Worm (Caenorhabditis elegans) whole organism, mixed stage, embryonic: ENCODE measurements around the gene C09F5.3.
A peak's percentile ranks its signal among the peaks of the same experiment; 100 is the strongest.

Experiments used
- M03D4.4 ChIP-seq: sonication (generic microtip); optimal IDR thresholded peaks from 2 replicates; lab custom pipeline; 2017; ENCODE audit warnings: mild to moderate bottlenecking, missing genetic modification characterization, missing compliant biosample characterization
- bed-3 ChIP-seq: fragments of 200-800 bp; sonication (Bioruptor generic); optimal IDR thresholded peaks from 3 replicates; lab custom pipeline; 2018; ENCODE audit warnings: mild to moderate bottlenecking, missing genetic modification characterization, moderate library complexity, missing compliant biosample characterization
- blmp-1 ChIP-seq: fragments of 150-350 bp; optimal IDR thresholded peaks from 2 replicates; lab custom pipeline; 2014; ENCODE audit warnings: missing biosample characterization, missing genetic modification characterization
- ceh-39 ChIP-seq: fragments of 150-350 bp; optimal IDR thresholded peaks from 2 replicates; lab custom pipeline; 2014; ENCODE audit warnings: missing biosample characterization, missing genetic modification characterization
- ceh-43 ChIP-seq: fragments of 200-800 bp; sonication (Bioruptor generic); optimal IDR thresholded peaks from 2 replicates; lab custom pipeline; 2018; ENCODE audit warnings: mild to moderate bottlenecking, missing genetic modification characterization, moderate library complexity, missing compliant biosample characterization
- ceh-83 ChIP-seq: fragments of 200-800 bp; sonication (Bioruptor generic); optimal IDR thresholded peaks from 2 replicates; lab custom pipeline; 2018; ENCODE audit warnings: mild to moderate bottlenecking, missing genetic modification characterization, missing compliant biosample characterization
- ces-1 ChIP-seq: fragments of 150-350 bp; optimal IDR thresholded peaks from 2 replicates; lab custom pipeline; 2014; ENCODE audit warnings: missing biosample characterization, missing genetic modification reagents, missing genetic modification characterization
- cnd-1 ChIP-seq: fragments of 200-800 bp; sonication (Bioruptor generic); optimal IDR thresholded peaks from 2 replicates; lab custom pipeline; 2018; ENCODE audit warnings: mild to moderate bottlenecking, missing genetic modification characterization, missing compliant biosample characterization
- drap-1 ChIP-seq: fragments of 200-800 bp; sonication (Bioruptor generic); optimal IDR thresholded peaks from 3 replicates; lab custom pipeline; 2018; ENCODE audit warnings: mild to moderate bottlenecking, missing genetic modification characterization, missing compliant biosample characterization
- elt-1 ChIP-seq: sonication (generic microtip); optimal IDR thresholded peaks from 2 replicates; lab custom pipeline; 2017; ENCODE audit warnings: missing genetic modification characterization, mild to moderate bottlenecking, missing compliant biosample characterization, antibody characterized with exemption, moderate library complexity, borderline replicate concordance; ENCODE audit not compliant: insufficient read depth
- elt-3 ChIP-seq: fragments of 150-350 bp; optimal IDR thresholded peaks from 2 replicates; lab custom pipeline; 2014; ENCODE audit warnings: missing biosample characterization, missing genetic modification characterization
- flh-1 ChIP-seq: fragments of 200-800 bp; sonication (Bioruptor generic); optimal IDR thresholded peaks from 2 replicates; lab custom pipeline; 2018; ENCODE audit warnings: mild to moderate bottlenecking, missing genetic modification characterization, moderate library complexity, missing compliant biosample characterization
- ham-2 ChIP-seq: fragments of 200-800 bp; sonication (Bioruptor generic); optimal IDR thresholded peaks from 2 replicates; lab custom pipeline; 2018; ENCODE audit warnings: mild to moderate bottlenecking, missing genetic modification characterization, missing compliant biosample characterization
- hlh-1 ChIP-seq: fragments of 150-350 bp; optimal IDR thresholded peaks from 2 replicates; lab custom pipeline; 2014; ENCODE audit warnings: missing biosample characterization, missing genetic modification reagents, missing genetic modification characterization
- lin-13 ChIP-seq: fragments of 150-350 bp; optimal IDR thresholded peaks from 2 replicates; lab custom pipeline; 2014; ENCODE audit warnings: missing biosample characterization, missing genetic modification characterization
- lin-32 ChIP-seq: fragments of 200-800 bp; sonication (Bioruptor generic); optimal IDR thresholded peaks from 2 replicates; lab custom pipeline; 2018; ENCODE audit warnings: mild to moderate bottlenecking, missing genetic modification characterization, missing compliant biosample characterization
- lsy-2 ChIP-seq: fragments of 150-350 bp; optimal IDR thresholded peaks from 2 replicates; lab custom pipeline; 2014; ENCODE audit warnings: missing biosample characterization, missing genetic modification characterization
- mab-5 ChIP-seq: fragments of 150-350 bp; optimal IDR thresholded peaks from 2 replicates; lab custom pipeline; 2014; ENCODE audit warnings: missing biosample characterization, missing genetic modification characterization
- mep-1 ChIP-seq: fragments of 150-350 bp; optimal IDR thresholded peaks from 2 replicates; lab custom pipeline; 2017; ENCODE audit warnings: missing biosample characterization, missing genetic modification reagents, missing genetic modification characterization, inconsistent platforms
- mls-2 ChIP-seq: sonication (generic microtip); optimal IDR thresholded peaks from 2 replicates; lab custom pipeline; 2016; ENCODE audit warnings: mild to moderate bottlenecking, missing genetic modification characterization, moderate library complexity, missing compliant biosample characterization
- nhr-12 ChIP-seq: fragments of 150-350 bp; optimal IDR thresholded peaks from 2 replicates; lab custom pipeline; 2014; ENCODE audit warnings: missing biosample characterization, missing genetic modification characterization
- nhr-2 ChIP-seq: fragments of 150-350 bp; optimal IDR thresholded peaks from 2 replicates; lab custom pipeline; 2014; ENCODE audit warnings: missing biosample characterization, missing genetic modification characterization
- nhr-237 ChIP-seq: fragments of 150-350 bp; optimal IDR thresholded peaks from 2 replicates; lab custom pipeline; 2014; ENCODE audit warnings: missing biosample characterization, missing genetic modification characterization
- nhr-28 ChIP-seq: fragments of 150-350 bp; optimal IDR thresholded peaks from 2 replicates; lab custom pipeline; 2014; ENCODE audit warnings: missing biosample characterization, missing genetic modification characterization
- nhr-76 ChIP-seq: sonication (generic microtip); optimal IDR thresholded peaks from 2 replicates; lab custom pipeline; 2017; ENCODE audit warnings: missing biosample characterization, missing genetic modification characterization
- pha-4 ChIP-seq: fragments of 150-350 bp; optimal IDR thresholded peaks from 2 replicates; lab custom pipeline; 2018; ENCODE audit warnings: missing biosample characterization, missing genetic modification reagents, missing genetic modification characterization
- sem-2 ChIP-seq: fragments of 200-800 bp; sonication (Bioruptor generic); optimal IDR thresholded peaks from 2 replicates; lab custom pipeline; 2018; ENCODE audit warnings: mild to moderate bottlenecking, missing genetic modification characterization, missing compliant biosample characterization
- snpc-4 ChIP-seq: fragments of 150-350 bp; optimal IDR thresholded peaks from 2 replicates; lab custom pipeline; 2014; ENCODE audit warnings: missing biosample characterization, missing genetic modification characterization
- sptf-1 ChIP-seq: sonication (generic microtip); optimal IDR thresholded peaks from 2 replicates; lab custom pipeline; 2017; ENCODE audit warnings: mild to moderate bottlenecking, missing genetic modification characterization, moderate library complexity, missing compliant biosample characterization
- tbx-8 ChIP-seq: fragments of 200-800 bp; sonication (Bioruptor generic); optimal IDR thresholded peaks from 2 replicates; lab custom pipeline; 2018; ENCODE audit warnings: mild to moderate bottlenecking, missing genetic modification characterization, moderate library complexity, missing compliant biosample characterization
- unc-120 ChIP-seq: sonication (generic microtip); optimal IDR thresholded peaks from 2 replicates; lab custom pipeline; 2017; ENCODE audit warnings: missing genetic modification characterization, missing compliant biosample characterization; ENCODE audit not compliant: poor library complexity, severe bottlenecking
- unc-39 ChIP-seq: fragments of 150-350 bp; optimal IDR thresholded peaks from 2 replicates; lab custom pipeline; 2014; ENCODE audit warnings: missing biosample characterization, missing genetic modification characterization
- unc-62 ChIP-seq: fragments of 150-350 bp; optimal IDR thresholded peaks from 2 replicates; lab custom pipeline; 2014; ENCODE audit warnings: missing biosample characterization, missing genetic modification reagents, missing genetic modification characterization
- zip-8 ChIP-seq: fragments of 150-350 bp; optimal IDR thresholded peaks from 2 replicates; lab custom pipeline; 2014; ENCODE audit warnings: missing biosample characterization, missing genetic modification characterization
- ztf-11 ChIP-seq: fragments of 150-350 bp; optimal IDR thresholded peaks from 2 replicates; lab custom pipeline; 2014; ENCODE audit warnings: missing biosample characterization, missing genetic modification characterization

The C09F5.3 gene

ce11 chrIII:640198-640803, 24.8 kb downstream of the C09F5.3 start, which contains the start of the genes tag-266 and tag-267:
tag-266 (minus strand) TSS chrIII:640226.
tag-267 (plus strand) TSS chrIII:640790.
- TF ChIP-seq hlh-1 (tag; lab: Kevin White, UChicago), result no peak
- peak; percentile 5 for TF ChIP-seq ceh-83 (GFP tag; lab: Kevin White, UChicago)
- peak; percentile 28 for TF ChIP-seq sem-2 (GFP tag; lab: Kevin White, UChicago)
- no peak for TF ChIP-seq pha-4 (tag; lab: Kevin White, UChicago)
- no peak for TF ChIP-seq elt-3 (tag; lab: Kevin White, UChicago)
- peak; percentile 64 for TF ChIP-seq M03D4.4 (tag; lab: Kevin White, UChicago)
- peak; percentile 15 for TF ChIP-seq unc-120 (tag; lab: Kevin White, UChicago)
- peak; percentile 63 for TF ChIP-seq ces-1
- TF ChIP-seq lin-32 (GFP tag; lab: Kevin White, UChicago), result no peak
- no peak for TF ChIP-seq unc-39
- TF ChIP-seq snpc-4 (tag; lab: Kevin White, UChicago), result no peak
- TF ChIP-seq nhr-12 (tag; lab: Kevin White, UChicago), result no peak
- no peak for TF ChIP-seq flh-1 (GFP tag; lab: Kevin White, UChicago)
- TF ChIP-seq sptf-1, result peak; percentile 89
- peak; percentile 65 for TF ChIP-seq tbx-8 (GFP tag; lab: Kevin White, UChicago)
- peak; percentile 64 for TF ChIP-seq bed-3 (GFP tag; lab: Kevin White, UChicago)
- no peak for TF ChIP-seq ztf-11 (tag; lab: Kevin White, UChicago)
- no peak for TF ChIP-seq unc-62 (GFP tag; lab: Kevin White, UChicago)
- peak; percentile 63 for TF ChIP-seq mep-1 (tag; lab: Kevin White, UChicago)
- TF ChIP-seq lin-13, result peak; percentile 41
- TF ChIP-seq nhr-237, result peak; percentile 79
- peak; percentile 35 for TF ChIP-seq mls-2 (tag; lab: Kevin White, UChicago)
- no peak for TF ChIP-seq nhr-2 (tag; lab: Kevin White, UChicago)
- no peak for TF ChIP-seq zip-8
- no peak for TF ChIP-seq ham-2
- TF ChIP-seq blmp-1 (tag; lab: Kevin White, UChicago), result no peak
- no peak for TF ChIP-seq mab-5 (tag; lab: Kevin White, UChicago)
- TF ChIP-seq ceh-43, result no peak
- peak; percentile 70 for TF ChIP-seq lsy-2 (tag; lab: Kevin White, UChicago)
- no peak for TF ChIP-seq nhr-76 (tag; lab: Kevin White, UChicago)
- TF ChIP-seq ceh-39 (tag; lab: Kevin White, UChicago), result peak; percentile 4
- no peak for TF ChIP-seq elt-1 (tag; lab: Kevin White, UChicago)
- no peak for TF ChIP-seq nhr-28 (tag; lab: Kevin White, UChicago)
- TF ChIP-seq drap-1, result peak; percentile 61
- TF ChIP-seq cnd-1 (tag; lab: Kevin White, UChicago), result peak; percentile 65

ce11 chrIII:638319-638718, 26.7 kb downstream of the C09F5.3 start, which contains the start of gene sbds-1:
sbds-1 (minus strand) TSS chrIII:638419.
- TF ChIP-seq nhr-237, result no peak
- no peak for TF ChIP-seq mls-2 (tag; lab: Kevin White, UChicago)
- no peak for TF ChIP-seq mep-1 (tag; lab: Kevin White, UChicago)
- no peak for TF ChIP-seq elt-1 (tag; lab: Kevin White, UChicago)
- TF ChIP-seq M03D4.4 (tag; lab: Kevin White, UChicago), result no peak
- no peak for TF ChIP-seq lsy-2 (tag; lab: Kevin White, UChicago)
- no peak for TF ChIP-seq nhr-28 (tag; lab: Kevin White, UChicago)
- no peak for TF ChIP-seq ceh-83 (GFP tag; lab: Kevin White, UChicago)
- no peak for TF ChIP-seq sptf-1
- no peak for TF ChIP-seq mab-5 (tag; lab: Kevin White, UChicago)
- no peak for TF ChIP-seq lin-32 (GFP tag; lab: Kevin White, UChicago)
- no peak for TF ChIP-seq unc-120 (tag; lab: Kevin White, UChicago)
- no peak for TF ChIP-seq ceh-39 (tag; lab: Kevin White, UChicago)
- TF ChIP-seq lin-13, result no peak
- TF ChIP-seq cnd-1 (tag; lab: Kevin White, UChicago), result no peak
- no peak for TF ChIP-seq ham-2

ce11 chrIII:636067-636466, 29.0 kb downstream of the C09F5.3 start, which contains the start of gene T19C3.7:
T19C3.7 (minus strand) TSS chrIII:636167.
- TF ChIP-seq mls-2 (tag; lab: Kevin White, UChicago) (no peak), ztf-11 (tag; lab: Kevin White, UChicago) (no peak), mep-1 (tag; lab: Kevin White, UChicago) (no peak), pha-4 (tag; lab: Kevin White, UChicago) (no peak)
